Worm (Caenorhabditis elegans) whole organism, late embryonic: ENCODE results near the gene dct-6.

Source experiments
- C08G9.2 ChIP-seq: sonication (generic microtip); optimal IDR thresholded peaks from 2 replicates; lab custom pipeline; 2016; ENCODE audit warnings: mild to moderate bottlenecking, missing genetic modification characterization, moderate library complexity, missing compliant biosample characterization
- C38D4.7 ChIP-seq: fragments of 200-800 bp; sonication (Bioruptor generic); optimal IDR thresholded peaks from 2 replicates; lab custom pipeline; 2018; ENCODE audit warnings: mild to moderate bottlenecking, missing genetic modification characterization, moderate library complexity, missing compliant biosample characterization
- F13H6.1 ChIP-seq: sonication (generic microtip); optimal IDR thresholded peaks from 2 replicates; lab custom pipeline; 2016; ENCODE audit warnings: missing genetic modification characterization, missing compliant biosample characterization
- K02D7.2 ChIP-seq: sonication (generic microtip); optimal IDR thresholded peaks from 2 replicates; lab custom pipeline; 2017; ENCODE audit warnings: mild to moderate bottlenecking, missing genetic modification characterization, missing compliant biosample characterization
- K09A11.1 ChIP-seq: sonication (generic microtip); optimal IDR thresholded peaks from 2 replicates; lab custom pipeline; 2017; ENCODE audit warnings: antibody characterized with exemption, mild to moderate bottlenecking, missing genetic modification characterization, missing compliant biosample characterization; ENCODE audit not compliant: insufficient read depth
- ahr-1 ChIP-seq: sonication (generic microtip); optimal IDR thresholded peaks from 2 replicates; lab custom pipeline; 2016; ENCODE audit warnings: missing genetic modification characterization, missing compliant biosample characterization
- ama-1 ChIP-seq: fragments of 150-350 bp; optimal IDR thresholded peaks from 2 replicates; lab custom pipeline; 2014
- ceh-18 ChIP-seq: sonication (generic microtip); optimal IDR thresholded peaks from 2 replicates; lab custom pipeline; 2016; ENCODE audit warnings: missing genetic modification characterization, missing compliant biosample characterization
- ceh-31 ChIP-seq: sonication (generic microtip); optimal IDR thresholded peaks from 2 replicates; lab custom pipeline; 2016; ENCODE audit warnings: missing genetic modification characterization, missing compliant biosample characterization
- dmd-4 ChIP-seq: sonication (generic microtip); optimal IDR thresholded peaks from 2 replicates; lab custom pipeline; 2016; ENCODE audit warnings: borderline replicate concordance, missing genetic modification characterization, missing compliant biosample characterization
- dve-1 ChIP-seq: sonication (generic microtip); optimal IDR thresholded peaks from 2 replicates; lab custom pipeline; 2017; ENCODE audit warnings: antibody characterized with exemption, mild to moderate bottlenecking, missing genetic modification characterization, missing compliant biosample characterization
- ets-4 ChIP-seq: sonication (generic microtip); optimal IDR thresholded peaks from 2 replicates; lab custom pipeline; 2016; ENCODE audit warnings: missing genetic modification characterization, missing compliant biosample characterization
- gmeb-2 ChIP-seq: sonication (generic microtip); optimal IDR thresholded peaks from 2 replicates; lab custom pipeline; 2016; ENCODE audit warnings: missing genetic modification characterization, inconsistent platforms, missing compliant biosample characterization
- hlh-13 ChIP-seq: fragments of 200-800 bp; sonication (Bioruptor generic); optimal IDR thresholded peaks from 2 replicates; lab custom pipeline; 2018; ENCODE audit warnings: mild to moderate bottlenecking, missing genetic modification characterization, missing compliant biosample characterization
- hlh-15 ChIP-seq: sonication (generic microtip); optimal IDR thresholded peaks from 2 replicates; lab custom pipeline; 2016; ENCODE audit warnings: missing genetic modification characterization, missing compliant biosample characterization
- hlh-8 ChIP-seq: sonication (generic microtip); optimal IDR thresholded peaks from 2 replicates; lab custom pipeline; 2016; ENCODE audit warnings: missing genotype, missing genetic modification characterization, missing compliant biosample characterization
- lin-11 ChIP-seq: fragments of 200-800 bp; sonication (Bioruptor generic); optimal IDR thresholded peaks from 2 replicates; lab custom pipeline; 2018; ENCODE audit warnings: mild to moderate bottlenecking, missing genetic modification characterization, missing compliant biosample characterization
- madf-2 ChIP-seq: sonication (generic microtip); optimal IDR thresholded peaks from 2 replicates; lab custom pipeline; 2017; ENCODE audit warnings: missing genetic modification characterization, missing compliant biosample characterization
- nhr-11 ChIP-seq: fragments of 150-350 bp; optimal IDR thresholded peaks from 2 replicates; lab custom pipeline; 2014; ENCODE audit warnings: missing biosample characterization, missing genetic modification characterization
- nhr-232 ChIP-seq: sonication (generic microtip); optimal IDR thresholded peaks from 2 replicates; lab custom pipeline; 2016; ENCODE audit warnings: missing genetic modification characterization, missing compliant biosample characterization
- pha-2 ChIP-seq: sonication (generic microtip); optimal IDR thresholded peaks from 2 replicates; lab custom pipeline; 2017; ENCODE audit warnings: mild to moderate bottlenecking, missing genetic modification characterization, missing compliant biosample characterization
- pha-4 ChIP-seq: fragments of 150-350 bp; optimal IDR thresholded peaks from 2 replicates; lab custom pipeline; 2018; ENCODE audit warnings: missing biosample characterization, missing genetic modification reagents, missing genetic modification characterization
- pqm-1 ChIP-seq: sonication (generic microtip); optimal IDR thresholded peaks from 2 replicates; lab custom pipeline; 2016; ENCODE audit warnings: missing genetic modification characterization, missing compliant biosample characterization
- sdc-2 ChIP-seq: sonication (generic microtip); optimal IDR thresholded peaks from 2 replicates; lab custom pipeline; 2016; ENCODE audit warnings: missing genotype, missing genetic modification characterization, missing compliant biosample characterization
- syd-9 ChIP-seq: sonication (generic microtip); optimal IDR thresholded peaks from 2 replicates; lab custom pipeline; 2016; ENCODE audit warnings: mild to moderate bottlenecking, missing genetic modification characterization, moderate library complexity, missing compliant biosample characterization
- tbx-2 ChIP-seq: sonication (generic microtip); optimal IDR thresholded peaks from 2 replicates; lab custom pipeline; 2016; ENCODE audit warnings: missing genetic modification characterization, missing compliant biosample characterization
- ttx-3 ChIP-seq: sonication (generic microtip); optimal IDR thresholded peaks from 2 replicates; lab custom pipeline; 2016; ENCODE audit warnings: missing genetic modification reagents, missing genetic modification characterization, missing compliant biosample characterization
- unc-3 ChIP-seq, 2 experiments: fragments of 200-800 bp in 1 of 2; sonication (Bioruptor generic) in 1 of 2; sonication (generic microtip) in 1 of 2; conservative IDR thresholded peaks in 1 of 2; optimal IDR thresholded peaks in 1 of 2; 2 replicates each; pipeline versions ENCODE4 v1.3.6 to Lab custom; 2016 to 2022; ENCODE audit warnings: missing compliant biosample characterization in 2 of 2, missing genetic modification characterization in 2 of 2, missing genetic modification reagents in 1 of 2
- unc-42 ChIP-seq: sonication (generic microtip); optimal IDR thresholded peaks from 2 replicates; lab custom pipeline; 2016; ENCODE audit warnings: missing genotype, missing genetic modification characterization, missing compliant biosample characterization
- unc-55 ChIP-seq: sonication (generic microtip); optimal IDR thresholded peaks from 2 replicates; lab custom pipeline; 2017; ENCODE audit warnings: missing biosample characterization, missing genetic modification reagents, missing genetic modification characterization
- ztf-16 ChIP-seq: sonication (generic microtip); optimal IDR thresholded peaks from 2 replicates; lab custom pipeline; 2017; ENCODE audit warnings: missing genetic modification characterization, missing compliant biosample characterization

The dct-6 gene

ce11 chrIII:5943368-5944180, 22.6 kb upstream of the dct-6 start:
- TF ChIP-seq syd-9 (tag; lab: Kevin White, UChicago) (no peak), ama-1 (peak; percentile 86)
- TF ChIP-seq, all 69 proteins: peak for 1

- TF ChIP-seq pqm-1 (no peak), hlh-15 (tag; lab: Kevin White, UChicago) (no peak), ceh-31 (tag; lab: Kevin White, UChicago) (no peak), hlh-13 (GFP tag; lab: Kevin White, UChicago) (no peak), nhr-232 (tag; lab: Kevin White, UChicago) (no peak), K09A11.1 (tag; lab: Kevin White, UChicago) (no peak), syd-9 (tag; lab: Kevin White, UChicago) (no peak), dmd-4 (no peak), gmeb-2 (no peak)
Measured at ce11 chrIII:5945865-5946264, 20.3 kb upstream of the dct-6 start, which contains the start of gene F25B5.5. F25B5.5 (minus strand) TSS chrIII:5946124.

- TF ChIP-seq unc-42 (tag; lab: Kevin White, UChicago) = peak; percentile 35
- no peak for TF ChIP-seq tbx-2 (tag; lab: Kevin White, UChicago)
- TF ChIP-seq, all 69 proteins: peak for 1
Measured at ce11 chrIII:5948162-5948933, 17.9 kb upstream of the dct-6 start, which contains the start of the genes F25B5.6 and F25B5.3. F25B5.6 (minus strand) TSS chrIII:5948733. F25B5.3 (plus strand) TSS chrIII:5948883.

ce11 chrIII:5948986-5949385, 17.2 kb upstream of the dct-6 start:
- no peak for TF ChIP-seq F13H6.1 (tag; lab: Kevin White, UChicago)
- TF ChIP-seq hlh-8 = no peak
- TF ChIP-seq ttx-3 (tag; lab: Kevin White, UChicago) = no peak
- TF ChIP-seq ets-4 (tag; lab: Kevin White, UChicago) = no peak
- TF ChIP-seq lin-11 (tag; lab: Kevin White, UChicago) = no peak
- no peak for TF ChIP-seq pha-2 (tag; lab: Kevin White, UChicago)
- no peak for TF ChIP-seq C38D4.7 (GFP tag; lab: Kevin White, UChicago)
- TF ChIP-seq ahr-1 = no peak
- TF ChIP-seq, all 69 proteins: peak for 0

- peak; percentile 21 for TF ChIP-seq unc-55 (GFP tag; lab: Kevin White, UChicago)
- no peak for TF ChIP-seq ztf-16 (tag; lab: Kevin White, UChicago)
- TF ChIP-seq nhr-11 (tag; lab: Kevin White, UChicago) = no peak
- no peak for TF ChIP-seq unc-3 (GFP tag; conservative IDR thresholded peaks at IDR 0.05; lab: Robert Waterston, UW)
- TF ChIP-seq unc-3 (tag; optimal IDR thresholded peaks at IDR 0.05; lab: Kevin White, UChicago) = no peak
- peak; percentile 30 for TF ChIP-seq unc-42 (tag; lab: Kevin White, UChicago)
- no peak for TF ChIP-seq pha-4 (tag; lab: Kevin White, UChicago)
- TF ChIP-seq K02D7.2 (tag; lab: Kevin White, UChicago) = no peak
- no peak for TF ChIP-seq madf-2 (tag; lab: Kevin White, UChicago)
- no peak for TF ChIP-seq nhr-232 (tag; lab: Kevin White, UChicago)
- TF ChIP-seq dve-1 (tag; lab: Kevin White, UChicago) = no peak
- TF ChIP-seq sdc-2 (tag; lab: Kevin White, UChicago) = no peak
- peak; percentile 40 for TF ChIP-seq ceh-18 (tag; lab: Kevin White, UChicago)
- TF ChIP-seq C08G9.2 = no peak
- TF ChIP-seq dmd-4 = no peak
Measured at ce11 chrIII:5949817-5950216, 16.4 kb upstream of the dct-6 start.
